Worm (Caenorhabditis elegans) whole organism, mixed stage, embryonic: ENCODE measurements around the gene C01B10.44.
"Not testable (repeated sequence)": the region's sequence is repeated elsewhere in the genome, so short reads cannot be mapped to it uniquely, and the experiment has no call there.

Source experiments
- M03D4.4 ChIP-seq: sonication (generic microtip); optimal IDR thresholded peaks from 2 replicates; lab custom pipeline; 2017; ENCODE audit warnings: mild to moderate bottlenecking, missing genetic modification characterization, missing compliant biosample characterization
- bed-3 ChIP-seq: fragments of 200-800 bp; sonication (Bioruptor generic); optimal IDR thresholded peaks from 3 replicates; lab custom pipeline; 2018; ENCODE audit warnings: mild to moderate bottlenecking, missing genetic modification characterization, moderate library complexity, missing compliant biosample characterization
- blmp-1 ChIP-seq: fragments of 150-350 bp; optimal IDR thresholded peaks from 2 replicates; lab custom pipeline; 2014; ENCODE audit warnings: missing biosample characterization, missing genetic modification characterization
- ceh-39 ChIP-seq: fragments of 150-350 bp; optimal IDR thresholded peaks from 2 replicates; lab custom pipeline; 2014; ENCODE audit warnings: missing biosample characterization, missing genetic modification characterization
- ceh-43 ChIP-seq: fragments of 200-800 bp; sonication (Bioruptor generic); optimal IDR thresholded peaks from 2 replicates; lab custom pipeline; 2018; ENCODE audit warnings: mild to moderate bottlenecking, missing genetic modification characterization, moderate library complexity, missing compliant biosample characterization
- ceh-83 ChIP-seq: fragments of 200-800 bp; sonication (Bioruptor generic); optimal IDR thresholded peaks from 2 replicates; lab custom pipeline; 2018; ENCODE audit warnings: mild to moderate bottlenecking, missing genetic modification characterization, missing compliant biosample characterization
- ces-1 ChIP-seq: fragments of 150-350 bp; optimal IDR thresholded peaks from 2 replicates; lab custom pipeline; 2014; ENCODE audit warnings: missing biosample characterization, missing genetic modification reagents, missing genetic modification characterization
- cnd-1 ChIP-seq: fragments of 200-800 bp; sonication (Bioruptor generic); optimal IDR thresholded peaks from 2 replicates; lab custom pipeline; 2018; ENCODE audit warnings: mild to moderate bottlenecking, missing genetic modification characterization, missing compliant biosample characterization
- drap-1 ChIP-seq: fragments of 200-800 bp; sonication (Bioruptor generic); optimal IDR thresholded peaks from 3 replicates; lab custom pipeline; 2018; ENCODE audit warnings: mild to moderate bottlenecking, missing genetic modification characterization, missing compliant biosample characterization
- elt-1 ChIP-seq: sonication (generic microtip); optimal IDR thresholded peaks from 2 replicates; lab custom pipeline; 2017; ENCODE audit warnings: missing genetic modification characterization, mild to moderate bottlenecking, missing compliant biosample characterization, antibody characterized with exemption, moderate library complexity, borderline replicate concordance; ENCODE audit not compliant: insufficient read depth
- elt-3 ChIP-seq: fragments of 150-350 bp; optimal IDR thresholded peaks from 2 replicates; lab custom pipeline; 2014; ENCODE audit warnings: missing biosample characterization, missing genetic modification characterization
- flh-1 ChIP-seq: fragments of 200-800 bp; sonication (Bioruptor generic); optimal IDR thresholded peaks from 2 replicates; lab custom pipeline; 2018; ENCODE audit warnings: mild to moderate bottlenecking, missing genetic modification characterization, moderate library complexity, missing compliant biosample characterization
- ham-2 ChIP-seq: fragments of 200-800 bp; sonication (Bioruptor generic); optimal IDR thresholded peaks from 2 replicates; lab custom pipeline; 2018; ENCODE audit warnings: mild to moderate bottlenecking, missing genetic modification characterization, missing compliant biosample characterization
- hlh-1 ChIP-seq: fragments of 150-350 bp; optimal IDR thresholded peaks from 2 replicates; lab custom pipeline; 2014; ENCODE audit warnings: missing biosample characterization, missing genetic modification reagents, missing genetic modification characterization
- lin-13 ChIP-seq: fragments of 150-350 bp; optimal IDR thresholded peaks from 2 replicates; lab custom pipeline; 2014; ENCODE audit warnings: missing biosample characterization, missing genetic modification characterization
- lin-32 ChIP-seq: fragments of 200-800 bp; sonication (Bioruptor generic); optimal IDR thresholded peaks from 2 replicates; lab custom pipeline; 2018; ENCODE audit warnings: mild to moderate bottlenecking, missing genetic modification characterization, missing compliant biosample characterization
- lsy-2 ChIP-seq: fragments of 150-350 bp; optimal IDR thresholded peaks from 2 replicates; lab custom pipeline; 2014; ENCODE audit warnings: missing biosample characterization, missing genetic modification characterization
- mab-5 ChIP-seq: fragments of 150-350 bp; optimal IDR thresholded peaks from 2 replicates; lab custom pipeline; 2014; ENCODE audit warnings: missing biosample characterization, missing genetic modification characterization
- mep-1 ChIP-seq: fragments of 150-350 bp; optimal IDR thresholded peaks from 2 replicates; lab custom pipeline; 2017; ENCODE audit warnings: missing biosample characterization, missing genetic modification reagents, missing genetic modification characterization, inconsistent platforms
- nhr-12 ChIP-seq: fragments of 150-350 bp; optimal IDR thresholded peaks from 2 replicates; lab custom pipeline; 2014; ENCODE audit warnings: missing biosample characterization, missing genetic modification characterization
- nhr-2 ChIP-seq: fragments of 150-350 bp; optimal IDR thresholded peaks from 2 replicates; lab custom pipeline; 2014; ENCODE audit warnings: missing biosample characterization, missing genetic modification characterization
- nhr-237 ChIP-seq: fragments of 150-350 bp; optimal IDR thresholded peaks from 2 replicates; lab custom pipeline; 2014; ENCODE audit warnings: missing biosample characterization, missing genetic modification characterization
- nhr-28 ChIP-seq: fragments of 150-350 bp; optimal IDR thresholded peaks from 2 replicates; lab custom pipeline; 2014; ENCODE audit warnings: missing biosample characterization, missing genetic modification characterization
- pha-4 ChIP-seq: fragments of 150-350 bp; optimal IDR thresholded peaks from 2 replicates; lab custom pipeline; 2018; ENCODE audit warnings: missing biosample characterization, missing genetic modification reagents, missing genetic modification characterization
- snpc-4 ChIP-seq: fragments of 150-350 bp; optimal IDR thresholded peaks from 2 replicates; lab custom pipeline; 2014; ENCODE audit warnings: missing biosample characterization, missing genetic modification characterization
- tbx-8 ChIP-seq: fragments of 200-800 bp; sonication (Bioruptor generic); optimal IDR thresholded peaks from 2 replicates; lab custom pipeline; 2018; ENCODE audit warnings: mild to moderate bottlenecking, missing genetic modification characterization, moderate library complexity, missing compliant biosample characterization
- unc-120 ChIP-seq: sonication (generic microtip); optimal IDR thresholded peaks from 2 replicates; lab custom pipeline; 2017; ENCODE audit warnings: missing genetic modification characterization, missing compliant biosample characterization; ENCODE audit not compliant: poor library complexity, severe bottlenecking
- unc-39 ChIP-seq: fragments of 150-350 bp; optimal IDR thresholded peaks from 2 replicates; lab custom pipeline; 2014; ENCODE audit warnings: missing biosample characterization, missing genetic modification characterization
- unc-62 ChIP-seq: fragments of 150-350 bp; optimal IDR thresholded peaks from 2 replicates; lab custom pipeline; 2014; ENCODE audit warnings: missing biosample characterization, missing genetic modification reagents, missing genetic modification characterization
- zip-8 ChIP-seq: fragments of 150-350 bp; optimal IDR thresholded peaks from 2 replicates; lab custom pipeline; 2014; ENCODE audit warnings: missing biosample characterization, missing genetic modification characterization
- ztf-11 ChIP-seq: fragments of 150-350 bp; optimal IDR thresholded peaks from 2 replicates; lab custom pipeline; 2014; ENCODE audit warnings: missing biosample characterization, missing genetic modification characterization

Gene C01B10.44

DNA sequence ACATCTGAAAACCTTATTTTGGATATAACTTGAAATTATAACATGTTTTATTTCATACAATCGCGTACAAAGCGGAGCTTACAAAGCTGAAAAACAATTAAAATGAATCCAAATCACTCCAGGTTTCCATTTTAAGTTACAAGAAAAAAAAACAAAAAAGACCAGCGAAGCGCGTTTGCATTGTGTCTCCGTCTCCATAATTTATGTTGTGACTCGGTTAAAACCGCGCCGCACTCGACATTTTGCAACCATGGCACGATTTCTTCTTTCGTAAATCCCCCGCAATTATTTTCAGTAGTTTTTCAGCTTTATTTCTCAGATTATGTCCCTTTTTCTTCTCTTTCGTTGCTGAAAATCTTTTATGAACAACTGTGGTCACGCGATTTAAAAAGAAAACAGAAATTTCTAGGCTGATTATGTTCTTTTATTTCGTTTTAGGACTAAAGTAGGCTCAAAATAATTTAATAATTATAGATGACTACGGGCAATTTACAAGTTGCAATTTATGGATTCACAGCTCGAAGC lies 38.0 kb upstream of the C01B10.44 start, which contains the start of the genes F38A5.2 and dnj-11:
Gene F38A5.2, minus strand, starts transcription at position 4 of the 525 bp plus-strand sequence.
Gene dnj-11, plus strand, starts transcription at position 475 of the 525 bp plus-strand sequence.
- TF ChIP-seq ztf-11 (no peak), elt-3 (tag; lab: Kevin White, UChicago) (no peak), lin-13 (tag; lab: Kevin White, UChicago) (peak; percentile 68), pha-4 (tag; lab: Kevin White, UChicago) (peak; percentile 64), nhr-237 (tag; lab: Kevin White, UChicago) (peak; percentile 78), elt-1 (tag; lab: Kevin White, UChicago) (no peak), ces-1 (GFP tag; lab: Kevin White, UChicago) (peak; percentile 75), unc-120 (tag; lab: Kevin White, UChicago) (peak; percentile 55), drap-1 (no peak), nhr-2 (tag; lab: Kevin White, UChicago) (no peak), lsy-2 (tag; lab: Kevin White, UChicago) (peak; percentile 78), snpc-4 (no peak), lin-32 (no peak), bed-3 (GFP tag; lab: Kevin White, UChicago) (no peak), mab-5 (tag; lab: Kevin White, UChicago) (no peak), mep-1 (tag; lab: Kevin White, UChicago) (peak; percentile 95), flh-1 (GFP tag; lab: Kevin White, UChicago) (no peak), ceh-39 (tag; lab: Kevin White, UChicago) (peak; percentile 73), hlh-1 (tag; lab: Kevin White, UChicago) (peak; percentile 25), ceh-43 (GFP tag; lab: Kevin White, UChicago) (no peak), zip-8 (tag; lab: Kevin White, UChicago) (no peak), ham-2 (no peak)

DNA sequence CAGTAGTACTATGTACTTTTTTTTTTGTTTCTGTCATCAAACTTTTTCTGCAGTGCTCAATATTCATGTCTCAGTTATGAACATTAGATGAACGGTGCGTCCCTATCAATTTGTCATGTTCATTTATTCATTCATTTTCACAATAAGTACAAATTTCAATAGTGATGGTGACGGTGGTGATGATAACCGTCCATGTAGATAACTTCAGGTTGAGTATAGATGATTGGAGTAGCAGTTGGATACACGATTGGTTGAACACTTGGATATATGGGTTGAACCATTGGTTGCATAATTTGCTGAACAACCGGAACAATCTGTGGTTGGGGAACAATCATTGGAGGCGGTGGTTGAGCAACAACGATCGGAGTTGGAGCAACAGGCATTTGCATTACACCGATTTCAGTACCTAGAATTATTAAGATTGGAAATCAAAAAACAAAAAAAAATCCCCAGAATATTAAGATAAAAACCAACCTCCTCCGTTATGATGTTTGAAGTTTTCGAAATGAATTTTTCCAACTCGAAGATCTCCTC lies 35.3 kb upstream of the C01B10.44 start:
- no peak for TF ChIP-seq drap-1
- TF ChIP-seq ceh-43 (GFP tag; lab: Kevin White, UChicago) = no peak
- no peak for TF ChIP-seq lin-13 (tag; lab: Kevin White, UChicago)
- no peak for TF ChIP-seq ces-1 (GFP tag; lab: Kevin White, UChicago)
- no peak for TF ChIP-seq unc-39 (tag; lab: Kevin White, UChicago)
- TF ChIP-seq snpc-4 = no peak
- TF ChIP-seq ztf-11 = no peak
- TF ChIP-seq blmp-1 = no peak
- no peak for TF ChIP-seq pha-4 (tag; lab: Kevin White, UChicago)
- TF ChIP-seq nhr-2 (tag; lab: Kevin White, UChicago) = no peak
- TF ChIP-seq nhr-28 = no peak
- TF ChIP-seq M03D4.4 (tag; lab: Kevin White, UChicago) = no peak
- TF ChIP-seq lin-32 = no peak
- TF ChIP-seq nhr-12 (tag; lab: Kevin White, UChicago) = no peak
- no peak for TF ChIP-seq tbx-8 (GFP tag; lab: Kevin White, UChicago)
- TF ChIP-seq ham-2 = no peak
- TF ChIP-seq zip-8 (tag; lab: Kevin White, UChicago) = no peak

- TF ChIP-seq drap-1 (no peak), nhr-12 (tag; lab: Kevin White, UChicago) (no peak), hlh-1 (tag; lab: Kevin White, UChicago) (no peak), nhr-237 (tag; lab: Kevin White, UChicago) (no peak), M03D4.4 (tag; lab: Kevin White, UChicago) (no peak), cnd-1 (tag; lab: Kevin White, UChicago) (no peak), unc-62 (no peak), mep-1 (tag; lab: Kevin White, UChicago) (no peak), bed-3 (GFP tag; lab: Kevin White, UChicago) (no peak), ceh-83 (GFP tag; lab: Kevin White, UChicago) (no peak)
These were observed 33.5 kb upstream of the C01B10.44 start, which contains the start of the genes lec-11 and irld-7 for ce11 chrIV:6590029-6590428. Gene lec-11, minus strand, starts transcription at chrIV:6590154. Gene irld-7, plus strand, starts transcription at chrIV:6590360.

DNA sequence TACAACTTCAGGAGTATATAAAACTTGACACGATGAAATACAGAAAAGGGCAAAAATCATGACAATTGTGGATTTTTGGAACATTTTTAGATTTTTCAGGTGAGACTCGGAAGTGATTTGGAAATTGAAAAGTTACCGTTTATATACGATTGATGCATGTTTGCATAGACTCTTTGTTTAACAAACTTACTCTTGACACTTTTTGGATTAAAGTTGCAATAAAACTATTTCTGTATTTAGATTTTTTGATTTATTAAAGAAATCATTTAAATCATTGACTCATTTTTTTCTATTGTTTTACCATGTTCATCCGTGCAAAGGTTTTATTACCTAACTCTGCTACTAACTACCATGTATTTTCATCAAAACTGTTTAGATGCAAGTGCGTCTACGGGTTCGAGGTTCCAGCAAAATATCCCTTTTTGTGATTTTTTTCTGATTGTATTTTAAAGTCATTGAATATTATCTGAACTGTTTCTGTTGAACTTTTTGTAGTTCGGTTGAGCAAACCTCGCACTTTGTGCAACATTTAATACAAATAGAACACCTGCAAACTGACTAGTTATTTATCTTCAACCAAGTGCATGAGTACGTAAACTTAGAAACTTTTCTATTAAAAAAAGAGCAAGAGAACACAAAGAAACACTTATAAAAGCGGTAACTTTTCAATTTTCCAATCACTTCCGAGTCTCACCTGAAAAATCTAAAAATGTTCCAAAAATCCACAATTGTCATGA lies 32.3 kb upstream of the C01B10.44 start, which contains the start of the genes nspb-1 and nspb-2:
Gene nspb-1, minus strand, starts transcription at position 101 of the 737 bp plus-strand sequence.
Gene nspb-2, plus strand, starts transcription at position 687 of the 737 bp plus-strand sequence.
- not testable (repeated sequence) for TF ChIP-seq drap-1; unc-62; elt-1 (tag; lab: Kevin White, UChicago)
